Worm (Caenorhabditis elegans): ENCODE data around the gene srx-47.
A peak's percentile ranks its signal among the peaks of the same experiment; 100 is the strongest.

Gene srx-47

ce11 chrV:9338452-9338851, 11.3 kb upstream of the srx-47 start (continued):
- TF ChIP-seq T07F8.4 (tag; optimal IDR thresholded peaks at IDR 0.05) (no peak), madf-10 (tag; optimal IDR thresholded peaks at IDR 0.05) (peak; percentile 58), nhr-80 (tag; optimal IDR thresholded peaks at IDR 0.05) (no peak), snpc-3.4 (tag; optimal IDR thresholded peaks at IDR 0.05) (no peak), nfya-1 (tag; optimal IDR thresholded peaks at IDR 0.05; ENCODE audit: borderline replicate concordance, insufficient read depth) (no peak), bed-1 (GFP tag; IDR thresholded peaks at IDR 0.05) (no peak), hlh-26 (GFP tag; conservative IDR thresholded peaks at IDR 0.05) (no peak), aptf-3 (GFP tag; IDR thresholded peaks at IDR 0.05) (no peak), ztf-18 (tag; optimal IDR thresholded peaks at IDR 0.05) (no peak), T26A5.8 (tag; optimal IDR thresholded peaks at IDR 0.05) (no peak), F37B4.10 (GFP tag; IDR thresholded peaks at IDR 0.05) (0 out of 2 replicates have a peak, but pooled peaks have one; percentile 80), unc-130 (GFP tag; optimal IDR thresholded peaks at IDR 0.05) (no peak), F57C9.4 (tag; optimal IDR thresholded peaks at IDR 0.05) (no peak), lsl-1 (GFP tag; optimal IDR thresholded peaks at IDR 0.05) (no peak), F57A8.1 (GFP tag; optimal IDR thresholded peaks at IDR 0.05) (no peak), lin-54 (GFP tag; optimal IDR thresholded peaks at IDR 0.05) (no peak), atf-7 (tag; optimal IDR thresholded peaks at IDR 0.05) (peak; percentile 9), attf-6 (GFP tag; IDR thresholded peaks at IDR 0.05) (no peak), rec-8 (tag; optimal IDR thresholded peaks at IDR 0.05) (no peak), lsy-27 (tag; optimal IDR thresholded peaks at IDR 0.05; ENCODE audit: borderline replicate concordance, insufficient read depth) (no peak), C17E4.6 (GFP tag; IDR thresholded peaks at IDR 0.05) (no peak), hmg-20 (GFP tag; IDR thresholded peaks at IDR 0.05) (no peak), mes-4 (tag; optimal IDR thresholded peaks at IDR 0.05) (no peak), tbx-9 (tag; optimal IDR thresholded peaks at IDR 0.05; ENCODE audit: borderline replicate concordance) (no peak), let-607 (tag; optimal IDR thresholded peaks at IDR 0.05) (no peak), lin-40 (tag; optimal IDR thresholded peaks at IDR 0.05) (peak; percentile 24), B0261.1 (tag; optimal IDR thresholded peaks at IDR 0.05) (no peak), hlh-12 (tag; optimal IDR thresholded peaks at IDR 0.05) (no peak), pha-4 (tag; optimal IDR thresholded peaks at IDR 0.05) (no peak), C06A6.2 (GFP tag; conservative IDR thresholded peaks at IDR 0.05) (peak; percentile 75), ceh-27 (GFP tag; optimal IDR thresholded peaks at IDR 0.05) (no peak), egrh-3 (GFP tag; IDR thresholded peaks at IDR 0.05) (no peak), snpc-4 (GFP tag; optimal IDR thresholded peaks at IDR 0.05) (no peak), snpc-4 (tag; optimal IDR thresholded peaks at IDR 0.05) (no peak), pbrm-1 (GFP tag; IDR thresholded peaks at IDR 0.05) (no peak), zim-3 (tag; optimal IDR thresholded peaks at IDR 0.05) (peak; percentile 34), hrde-1 (tag; optimal IDR thresholded peaks at IDR 0.05; ENCODE audit: borderline replicate concordance) (peak; percentile 52), K11D2.4 (GFP tag; IDR thresholded peaks at IDR 0.05) (no peak), ceh-91 (GFP tag; IDR thresholded peaks at IDR 0.05) (no peak), repo-1 (tag; optimal IDR thresholded peaks at IDR 0.05) (peak; percentile 83), lir-1 (GFP tag; conservative IDR thresholded peaks at IDR 0.05) (peak; percentile 41; the same call in 1 of the 2 replicates), cebp-2 (GFP tag; IDR thresholded peaks at IDR 0.05) (0 out of 2 replicates have a peak, but pooled peaks have one; percentile 40), lin-35 (GFP tag; optimal IDR thresholded peaks at IDR 0.05) (no peak), madf-6 (GFP tag; IDR thresholded peaks at IDR 0.05) (no peak), ztf-28 (GFP tag; IDR thresholded peaks at IDR 0.05) (0 out of 2 replicates have a peak, but pooled peaks have one; percentile 61), tbp1 (GFP tag; optimal IDR thresholded peaks at IDR 0.05) (peak; percentile 3), F23B12.7 (tag; optimal IDR thresholded peaks at IDR 0.05; ENCODE audit: insufficient read depth) (no peak), ets-4 (GFP tag; optimal IDR thresholded peaks at IDR 0.05) (no peak)

All from whole organism, young adult.